Fruit fly (Drosophila melanogaster): ENCODE measurements around the gene btl.

Gene btl

DNA sequence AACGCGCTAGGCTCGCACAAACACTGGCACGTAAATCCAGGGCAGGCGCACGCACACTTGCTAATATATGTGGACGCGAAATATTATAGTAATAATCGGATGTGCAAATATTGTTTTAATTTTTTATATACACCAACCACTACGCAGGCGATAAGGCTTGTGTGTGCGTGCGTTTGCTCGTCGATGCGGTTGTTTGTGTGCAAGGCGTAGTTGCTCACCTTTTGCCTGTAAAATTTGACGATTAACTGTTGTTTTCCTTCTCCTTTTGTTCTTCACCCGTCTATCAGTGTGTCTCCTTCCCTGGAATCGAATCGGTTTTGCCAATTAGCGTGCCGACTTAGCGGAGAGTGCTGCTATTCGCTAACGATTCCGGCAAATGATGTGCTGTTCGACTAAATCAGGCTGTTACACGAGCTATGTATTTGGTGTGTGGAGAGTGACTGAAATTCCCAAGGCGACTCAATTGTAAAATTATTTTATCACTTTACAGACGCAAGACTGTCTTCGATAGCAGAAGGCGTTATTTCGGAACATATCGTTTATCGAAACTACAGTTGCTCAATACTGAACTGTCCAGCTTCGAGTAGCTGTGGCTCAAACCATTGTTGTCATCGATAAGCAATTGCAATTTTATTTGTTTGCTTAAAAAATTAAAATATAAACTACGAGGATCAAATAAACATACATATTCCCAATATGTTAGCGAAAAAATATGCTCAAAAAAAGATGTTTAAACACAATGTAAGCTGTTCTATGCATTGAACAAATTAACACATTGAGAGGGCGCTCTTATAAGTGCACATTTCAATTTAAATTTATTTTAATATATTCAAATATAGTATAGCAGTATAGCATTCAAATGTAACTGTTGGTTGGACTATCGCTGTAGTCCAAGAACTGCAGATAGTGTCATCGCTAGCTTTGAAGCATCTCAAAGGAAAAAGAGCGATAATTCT lies 44.1 kb upstream of the btl start, which contains the start of the genes CG6650 and endos (continued):
- TF ChIP-seq sna (GFP tag; IDR thresholded peaks at IDR 0.05; ENCODE audit: partially characterized antibody), result peak; percentile 67
- TF ChIP-seq klu (GFP tag; IDR thresholded peaks at IDR 0.05), result no peak
- TF ChIP-seq Xbp1 (GFP tag; optimal IDR thresholded peaks at IDR 0.05), result peak; percentile 41
- TF ChIP-seq gcm2 (GFP tag; optimal IDR thresholded peaks at IDR 0.05), result no peak
- TF ChIP-seq chm (GFP tag; IDR thresholded peaks at IDR 0.05), result no peak
- peak; percentile 76 for TF ChIP-seq Bgb (GFP tag; IDR thresholded peaks at IDR 0.05; ENCODE audit: partially characterized antibody)
- TF ChIP-seq phol (tag; optimal IDR thresholded peaks at IDR 0.05), result peak; percentile 64
- TF ChIP-seq Lim3 (GFP tag; IDR thresholded peaks at IDR 0.05), result no peak
- TF ChIP-seq aop (GFP tag; IDR thresholded peaks at IDR 0.05), result no peak
- TF ChIP-seq tna (GFP tag; IDR thresholded peaks at IDR 0.05; ENCODE audit: partially characterized antibody), result peak; percentile 74
- no peak for TF ChIP-seq CrebB (tag; optimal IDR thresholded peaks at IDR 0.05)
- TF ChIP-seq dmrt11E (tag; optimal IDR thresholded peaks at IDR 0.05), result peak; percentile 24
- peak; percentile 54 for TF ChIP-seq CG2712 (tag; optimal IDR thresholded peaks at IDR 0.05)
- peak; percentile 24 for TF ChIP-seq psq (GFP tag; optimal IDR thresholded peaks at IDR 0.05)
- TF ChIP-seq CG4360 (GFP tag; IDR thresholded peaks at IDR 0.05), result no peak
- TF ChIP-seq Ets97D (GFP tag; optimal IDR thresholded peaks at IDR 0.05), result peak; percentile 37
- peak; percentile 56; the same call in 1 of the 3 replicates for TF ChIP-seq jigr1 (GFP tag; IDR thresholded peaks at IDR 0.05)
- TF ChIP-seq amos (GFP tag; IDR thresholded peaks at IDR 0.05; ENCODE audit: partially characterized antibody), result peak; percentile 64
- no peak for TF ChIP-seq CG3838 (GFP tag; optimal IDR thresholded peaks at IDR 0.05)
- TF ChIP-seq CG4617 (GFP tag; optimal IDR thresholded peaks at IDR 0.05; ENCODE audit: borderline replicate concordance), result peak; percentile 62
- peak; percentile 19 for TF ChIP-seq mam (GFP tag; optimal IDR thresholded peaks at IDR 0.05)
- TF ChIP-seq pfk (GFP tag; optimal IDR thresholded peaks at IDR 0.05), result peak; percentile 28
- no peak for TF ChIP-seq CG14667 (GFP tag; IDR thresholded peaks at IDR 0.05)
- TF ChIP-seq HLH4C (GFP tag; IDR thresholded peaks at IDR 0.05; ENCODE audit: partially characterized antibody), result peak; percentile 87
- TF ChIP-seq CG4424 (GFP tag; optimal IDR thresholded peaks at IDR 0.05), result peak; percentile 33
- no peak for TF ChIP-seq Oli (tag; optimal IDR thresholded peaks at IDR 0.05)
- no peak for TF ChIP-seq fd102C (GFP tag; optimal IDR thresholded peaks at IDR 0.05)
- peak; percentile 69 for TF ChIP-seq cg (GFP tag; optimal IDR thresholded peaks at IDR 0.05)
- peak; percentile 74 for TF ChIP-seq Opbp (GFP tag; IDR thresholded peaks at IDR 0.05; ENCODE audit: partially characterized antibody)
- peak; percentile 40 for TF ChIP-seq CG12155 (GFP tag; optimal IDR thresholded peaks at IDR 0.05)
- peak; percentile 3 for TF ChIP-seq Sry-β (GFP tag; optimal IDR thresholded peaks at IDR 0.05)
- TF ChIP-seq CG30020 (tag; optimal IDR thresholded peaks at IDR 0.05), result peak; percentile 61
- TF ChIP-seq Antp (GFP tag; optimal IDR thresholded peaks at IDR 0.05), result no peak
- TF ChIP-seq CG7372 (GFP tag; IDR thresholded peaks at IDR 0.05), result no peak
- peak; percentile 17 for TF ChIP-seq Neu2 (GFP tag; optimal IDR thresholded peaks at IDR 0.05; ENCODE audit: borderline replicate concordance)
- TF ChIP-seq ftz-f1 (GFP tag; optimal IDR thresholded peaks at IDR 0.05), result no peak
- peak; percentile 56 for TF ChIP-seq pita (GFP tag; optimal IDR thresholded peaks at IDR 0.05)
- no peak for TF ChIP-seq CG7556 (GFP tag; optimal IDR thresholded peaks at IDR 0.05)
- peak; percentile 63 for TF ChIP-seq CG1603 (tag; optimal IDR thresholded peaks at IDR 0.05)
- no peak for TF ChIP-seq CkIIα-i1 (GFP tag; IDR thresholded peaks at IDR 0.05)
- peak; percentile 23 for TF ChIP-seq Hmr (GFP tag; optimal IDR thresholded peaks at IDR 0.05)
- peak; percentile 39 for TF ChIP-seq CG30403 (GFP tag; optimal IDR thresholded peaks at IDR 0.05)
- TF ChIP-seq H2.0 (GFP tag; IDR thresholded peaks at IDR 0.05), result no peak
- peak; percentile 55 for TF ChIP-seq CoRest (tag; optimal IDR thresholded peaks at IDR 0.05)
- TF ChIP-seq rib (GFP tag; IDR thresholded peaks at IDR 0.05), result no peak
- TF ChIP-seq CG16863 (GFP tag; optimal IDR thresholded peaks at IDR 0.05), result no peak
- TF ChIP-seq YL-1 (GFP tag; optimal IDR thresholded peaks at IDR 0.05), result peak; percentile 13
